Worm (Caenorhabditis elegans) whole organism, late embryonic: Measurements from ENCODE around the gene C56G2.9.

ENCODE experiments used
- C08G9.2 ChIP-seq: sonication (generic microtip); optimal IDR thresholded peaks from 2 replicates; lab custom pipeline; 2016; ENCODE audit warnings: mild to moderate bottlenecking, missing genetic modification characterization, moderate library complexity, missing compliant biosample characterization
- K02D7.2 ChIP-seq: sonication (generic microtip); optimal IDR thresholded peaks from 2 replicates; lab custom pipeline; 2017; ENCODE audit warnings: mild to moderate bottlenecking, missing genetic modification characterization, missing compliant biosample characterization
- T23F11.4 ChIP-seq: fragments of 200-800 bp; sonication (Bioruptor generic); optimal IDR thresholded peaks from 2 replicates; lab custom pipeline; 2018; ENCODE audit warnings: mild to moderate bottlenecking, missing genetic modification characterization, missing compliant biosample characterization
- Y22D7AL.16 ChIP-seq: sonication (generic microtip); optimal IDR thresholded peaks from 2 replicates; lab custom pipeline; 2016; ENCODE audit warnings: missing genetic modification characterization, missing compliant biosample characterization
- ama-1 ChIP-seq: fragments of 150-350 bp; optimal IDR thresholded peaks from 2 replicates; lab custom pipeline; 2014
- ceh-14 ChIP-seq: sonication (generic microtip); optimal IDR thresholded peaks from 2 replicates; lab custom pipeline; 2016; ENCODE audit warnings: missing genotype, missing genetic modification characterization, missing compliant biosample characterization
- ceh-18 ChIP-seq: sonication (generic microtip); optimal IDR thresholded peaks from 2 replicates; lab custom pipeline; 2016; ENCODE audit warnings: missing genetic modification characterization, missing compliant biosample characterization
- ceh-19 ChIP-seq: fragments of 200-800 bp; sonication (Bioruptor generic); optimal IDR thresholded peaks from 2 replicates; lab custom pipeline; 2018; ENCODE audit warnings: mild to moderate bottlenecking, missing genetic modification characterization, missing compliant biosample characterization
- ceh-31 ChIP-seq: sonication (generic microtip); optimal IDR thresholded peaks from 2 replicates; lab custom pipeline; 2016; ENCODE audit warnings: missing genetic modification characterization, missing compliant biosample characterization
- ceh-34 ChIP-seq: sonication (generic microtip); optimal IDR thresholded peaks from 2 replicates; lab custom pipeline; 2016; ENCODE audit warnings: mild to moderate bottlenecking, missing genetic modification characterization, missing compliant biosample characterization
- ceh-6 ChIP-seq: fragments of 200-800 bp; sonication (Bioruptor generic); optimal IDR thresholded peaks from 2 replicates; lab custom pipeline; 2018; ENCODE audit warnings: mild to moderate bottlenecking, missing genetic modification characterization, missing compliant biosample characterization
- ceh-9 ChIP-seq: sonication (generic microtip); optimal IDR thresholded peaks from 2 replicates; lab custom pipeline; 2016; ENCODE audit warnings: mild to moderate bottlenecking, missing genetic modification characterization, inconsistent platforms, missing compliant biosample characterization
- che-1 ChIP-seq: sonication (generic microtip); optimal IDR thresholded peaks from 2 replicates; lab custom pipeline; 2016; ENCODE audit warnings: mild to moderate bottlenecking, missing genetic modification characterization, missing compliant biosample characterization
- elt-4 ChIP-seq: sonication (generic microtip); optimal IDR thresholded peaks from 2 replicates; lab custom pipeline; 2016; ENCODE audit warnings: missing genetic modification characterization, missing compliant biosample characterization
- ets-4 ChIP-seq: sonication (generic microtip); optimal IDR thresholded peaks from 2 replicates; lab custom pipeline; 2016; ENCODE audit warnings: missing genetic modification characterization, missing compliant biosample characterization
- eyg-1 ChIP-seq: sonication (generic microtip); optimal IDR thresholded peaks from 2 replicates; lab custom pipeline; 2016; ENCODE audit warnings: missing genotype, missing genetic modification characterization, missing compliant biosample characterization
- fax-1 ChIP-seq: sonication (generic microtip); optimal IDR thresholded peaks from 2 replicates; lab custom pipeline; 2016; ENCODE audit warnings: missing genotype, missing genetic modification characterization, missing compliant biosample characterization
- gmeb-2 ChIP-seq: sonication (generic microtip); optimal IDR thresholded peaks from 2 replicates; lab custom pipeline; 2016; ENCODE audit warnings: missing genetic modification characterization, inconsistent platforms, missing compliant biosample characterization
- hlh-13 ChIP-seq: fragments of 200-800 bp; sonication (Bioruptor generic); optimal IDR thresholded peaks from 2 replicates; lab custom pipeline; 2018; ENCODE audit warnings: mild to moderate bottlenecking, missing genetic modification characterization, missing compliant biosample characterization
- hlh-6 ChIP-seq: sonication (generic microtip); optimal IDR thresholded peaks from 2 replicates; lab custom pipeline; 2016; ENCODE audit warnings: missing genotype, missing genetic modification characterization, missing compliant biosample characterization
- hlh-8 ChIP-seq: sonication (generic microtip); optimal IDR thresholded peaks from 2 replicates; lab custom pipeline; 2016; ENCODE audit warnings: missing genotype, missing genetic modification characterization, missing compliant biosample characterization
- lim-6 ChIP-seq: sonication (generic microtip); optimal IDR thresholded peaks from 2 replicates; lab custom pipeline; 2016; ENCODE audit warnings: missing genetic modification characterization, missing compliant biosample characterization
- lin-11 ChIP-seq: fragments of 200-800 bp; sonication (Bioruptor generic); optimal IDR thresholded peaks from 2 replicates; lab custom pipeline; 2018; ENCODE audit warnings: mild to moderate bottlenecking, missing genetic modification characterization, missing compliant biosample characterization
- madf-2 ChIP-seq: sonication (generic microtip); optimal IDR thresholded peaks from 2 replicates; lab custom pipeline; 2017; ENCODE audit warnings: missing genetic modification characterization, missing compliant biosample characterization
- mec-3 ChIP-seq: sonication (generic microtip); optimal IDR thresholded peaks from 2 replicates; lab custom pipeline; 2016; ENCODE audit warnings: borderline replicate concordance, missing genetic modification characterization, missing compliant biosample characterization
- nfya-1 ChIP-seq: sonication (generic microtip); optimal IDR thresholded peaks from 2 replicates; lab custom pipeline; 2017; ENCODE audit warnings: missing genetic modification characterization, mild to moderate bottlenecking, missing compliant biosample characterization, antibody characterized with exemption, moderate library complexity
- nhr-232 ChIP-seq: sonication (generic microtip); optimal IDR thresholded peaks from 2 replicates; lab custom pipeline; 2016; ENCODE audit warnings: missing genetic modification characterization, missing compliant biosample characterization
- pax-1 ChIP-seq: fragments of 150-350 bp; optimal IDR thresholded peaks from 2 replicates; lab custom pipeline; 2014; ENCODE audit warnings: missing biosample characterization, missing genetic modification characterization
- pha-2 ChIP-seq: sonication (generic microtip); optimal IDR thresholded peaks from 2 replicates; lab custom pipeline; 2017; ENCODE audit warnings: mild to moderate bottlenecking, missing genetic modification characterization, missing compliant biosample characterization
- pqm-1 ChIP-seq: sonication (generic microtip); optimal IDR thresholded peaks from 2 replicates; lab custom pipeline; 2016; ENCODE audit warnings: missing genetic modification characterization, missing compliant biosample characterization
- pros-1 ChIP-seq: fragments of 150-350 bp; optimal IDR thresholded peaks from 2 replicates; lab custom pipeline; 2014; ENCODE audit warnings: missing biosample characterization, missing genetic modification reagents, missing genetic modification characterization
- ref-2 ChIP-seq: sonication (generic microtip); optimal IDR thresholded peaks from 2 replicates; lab custom pipeline; 2016; ENCODE audit warnings: missing genetic modification characterization, missing compliant biosample characterization
- sdc-2 ChIP-seq: sonication (generic microtip); optimal IDR thresholded peaks from 2 replicates; lab custom pipeline; 2016; ENCODE audit warnings: missing genotype, missing genetic modification characterization, missing compliant biosample characterization
- tbx-7 ChIP-seq: sonication (generic microtip); optimal IDR thresholded peaks from 2 replicates; lab custom pipeline; 2016; ENCODE audit warnings: missing genotype, missing genetic modification characterization, missing compliant biosample characterization
- unc-42 ChIP-seq: sonication (generic microtip); optimal IDR thresholded peaks from 2 replicates; lab custom pipeline; 2016; ENCODE audit warnings: missing genotype, missing genetic modification characterization, missing compliant biosample characterization
- unc-55 ChIP-seq: sonication (generic microtip); optimal IDR thresholded peaks from 2 replicates; lab custom pipeline; 2017; ENCODE audit warnings: missing biosample characterization, missing genetic modification reagents, missing genetic modification characterization
- zip-5 ChIP-seq: sonication (generic microtip); optimal IDR thresholded peaks from 2 replicates; lab custom pipeline; 2016; ENCODE audit warnings: missing genetic modification characterization, missing compliant biosample characterization
- ztf-16 ChIP-seq: sonication (generic microtip); optimal IDR thresholded peaks from 2 replicates; lab custom pipeline; 2017; ENCODE audit warnings: missing genetic modification characterization, missing compliant biosample characterization

C56G2.9 gene

DNA sequence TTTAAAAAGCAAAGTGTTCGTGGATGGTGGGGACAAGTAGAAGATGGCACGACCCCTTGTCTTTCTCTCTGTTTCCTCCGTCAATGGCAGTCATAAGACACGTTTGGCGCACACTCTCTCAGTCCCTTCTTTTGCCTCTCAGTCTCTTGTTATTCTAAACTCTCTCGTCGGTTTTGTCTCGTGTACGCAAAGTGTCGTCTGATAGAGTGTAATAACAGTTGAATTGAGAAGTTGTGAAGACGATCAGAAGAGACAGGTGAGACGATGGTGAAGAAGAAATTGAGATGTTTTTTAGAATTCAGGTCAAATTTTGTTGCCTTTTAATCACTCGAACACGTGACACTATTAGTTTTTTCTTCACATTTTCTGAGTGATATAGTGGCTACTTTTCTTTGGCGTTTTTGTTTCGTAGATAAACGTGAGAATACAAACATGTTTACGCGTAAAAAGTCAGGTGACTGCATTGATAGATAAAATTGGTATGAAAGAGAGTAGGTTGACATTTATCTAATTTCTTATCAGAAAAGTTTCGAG lies 39.9 kb downstream of the C56G2.9 start, which contains the start of gene F47D12.9 (continued):
- TF ChIP-seq nfya-1 (tag; lab: Kevin White, UChicago) (peak; percentile 51), elt-4 (no peak), hlh-13 (GFP tag; lab: Kevin White, UChicago) (no peak), pax-1 (tag; lab: Kevin White, UChicago) (no peak), ceh-34 (tag; lab: Kevin White, UChicago) (no peak), ceh-18 (tag; lab: Kevin White, UChicago) (peak; percentile 46), ref-2 (tag; lab: Kevin White, UChicago) (no peak), sdc-2 (tag; lab: Kevin White, UChicago) (no peak), Y22D7AL.16 (no peak), tbx-7 (no peak), fax-1 (tag; lab: Kevin White, UChicago) (no peak), zip-5 (tag; lab: Kevin White, UChicago) (no peak), gmeb-2 (tag; lab: Kevin White, UChicago) (no peak), eyg-1 (tag; lab: Kevin White, UChicago) (no peak), C08G9.2 (tag; lab: Kevin White, UChicago) (no peak), unc-55 (GFP tag; lab: Kevin White, UChicago) (peak; percentile 11), pha-2 (tag; lab: Kevin White, UChicago) (no peak), ceh-14 (tag; lab: Kevin White, UChicago) (no peak), hlh-6 (tag; lab: Kevin White, UChicago) (no peak), lin-11 (tag; lab: Kevin White, UChicago) (no peak), ceh-9 (tag; lab: Kevin White, UChicago) (no peak), mec-3 (tag; lab: Kevin White, UChicago) (no peak)

DNA sequence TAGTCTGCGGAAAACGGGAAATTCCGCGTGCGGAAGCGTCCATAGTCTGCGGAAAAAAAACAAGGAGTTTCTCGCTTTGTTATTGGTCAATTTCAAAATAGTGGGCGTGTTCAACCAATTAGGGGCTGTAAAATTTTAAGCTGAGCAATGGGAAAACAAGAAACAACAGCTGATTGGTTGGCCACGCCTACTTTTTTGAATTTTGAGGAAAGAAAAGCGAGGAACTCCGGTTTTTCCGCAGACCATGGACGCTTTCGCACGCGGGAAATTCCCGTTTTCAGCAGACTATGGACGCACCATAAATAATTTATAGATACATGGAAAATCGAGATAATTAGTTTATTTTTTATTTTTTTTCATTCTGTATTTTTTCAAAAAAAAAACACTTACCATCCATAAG lies 41.4 kb downstream of the C56G2.9 start:
- peak; percentile 23 for TF ChIP-seq nfya-1 (tag; lab: Kevin White, UChicago)
- TF ChIP-seq, all 69 proteins: peak for 1; not testable (repeated sequence) for 68

DNA sequence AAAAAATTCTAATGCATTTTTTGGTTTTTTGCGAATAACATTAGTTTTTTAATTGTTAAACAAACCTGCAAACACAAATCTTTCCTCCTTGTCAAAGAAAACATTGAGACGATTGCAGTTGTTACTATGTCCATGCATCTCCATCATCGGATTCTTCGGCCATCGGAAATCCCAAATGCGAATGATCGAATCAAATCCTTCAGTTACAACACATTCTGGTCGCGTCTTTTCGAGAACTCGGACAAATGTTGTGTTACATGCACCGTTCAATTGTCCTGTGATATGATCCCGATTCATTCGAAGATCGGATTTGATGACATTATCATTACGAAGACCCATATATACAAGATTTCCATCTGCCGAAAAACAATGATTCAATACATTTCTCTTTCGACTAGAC lies 42.8 kb downstream of the C56G2.9 start:
- no peak for TF ChIP-seq elt-4
- no peak for TF ChIP-seq che-1
- TF ChIP-seq gmeb-2 (tag; lab: Kevin White, UChicago), result no peak
- no peak for TF ChIP-seq unc-55 (GFP tag; lab: Kevin White, UChicago)
- TF ChIP-seq T23F11.4 (GFP tag; lab: Kevin White, UChicago), result no peak
- TF ChIP-seq ceh-6 (GFP tag; lab: Kevin White, UChicago), result no peak
- TF ChIP-seq ceh-14 (tag; lab: Kevin White, UChicago), result no peak
- no peak for TF ChIP-seq ceh-9 (tag; lab: Kevin White, UChicago)
- no peak for TF ChIP-seq sdc-2 (tag; lab: Kevin White, UChicago)
- no peak for TF ChIP-seq ceh-19 (GFP tag; lab: Kevin White, UChicago)
- TF ChIP-seq lim-6 (tag; lab: Kevin White, UChicago), result no peak
- no peak for TF ChIP-seq mec-3 (tag; lab: Kevin White, UChicago)

DNA sequence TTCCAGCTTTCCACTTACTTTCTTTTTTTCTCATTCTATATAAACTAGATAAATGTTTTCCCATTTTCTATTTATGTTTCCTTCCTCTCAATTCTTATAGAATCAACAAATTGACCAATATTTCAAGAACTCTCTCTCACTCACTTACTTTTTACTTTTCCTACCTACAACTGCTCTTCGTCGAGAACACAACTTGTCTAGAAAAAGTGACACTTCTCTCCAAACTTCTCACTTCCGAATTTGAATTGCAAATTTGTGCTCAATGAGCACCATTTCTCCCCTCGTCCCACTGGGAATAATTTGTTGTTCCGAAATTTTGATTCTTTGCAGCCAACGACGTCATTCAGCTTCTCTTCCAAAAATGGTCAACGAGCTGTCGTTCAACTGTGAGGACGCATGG lies 45.0 kb downstream of the C56G2.9 start, which contains the start of gene F47D12.3:
Gene F47D12.3 (plus strand): TSS at position 331 of the 400 bp plus-strand sequence.
- TF ChIP-seq ref-2 (tag; lab: Kevin White, UChicago) (no peak), lim-6 (tag; lab: Kevin White, UChicago) (no peak), pha-2 (tag; lab: Kevin White, UChicago) (no peak), nhr-232 (no peak), ama-1 (lab: Kevin White, UChicago) (no peak), pqm-1 (tag; lab: Kevin White, UChicago) (no peak), nfya-1 (tag; lab: Kevin White, UChicago) (no peak), ets-4 (no peak), che-1 (no peak), ztf-16 (tag; lab: Kevin White, UChicago) (no peak), K02D7.2 (tag; lab: Kevin White, UChicago) (no peak), madf-2 (tag; lab: Kevin White, UChicago) (no peak), unc-42 (no peak), ceh-31 (no peak), hlh-8 (no peak), pros-1 (tag; lab: Kevin White, UChicago) (no peak)
- TF ChIP-seq, all 69 proteins: peak for 0
